Fruit fly (Drosophila melanogaster) whole organism, pupa: ENCODE results near the gene Fmr1.

Experiments
- CG10348 ChIP-seq: fragments of 200-800 bp; sonication (Bioruptor generic); IDR thresholded peaks from 2 replicates; pipeline ENCODE4 v1.3.6; 2022; ENCODE audit warnings: missing biosample characterization, missing genetic modification characterization
- CG13204 ChIP-seq: fragments of 200-800 bp; sonication (Bioruptor generic); optimal IDR thresholded peaks from 2 replicates; lab custom pipeline; 2018; ENCODE audit warnings: missing biosample characterization, mild to moderate bottlenecking, missing genetic modification characterization, moderate library complexity
- CG15710 ChIP-seq: fragments of 200-800 bp; sonication (Bioruptor generic); optimal IDR thresholded peaks from 2 replicates; lab custom pipeline; 2018; ENCODE audit warnings: missing biosample characterization, mild to moderate bottlenecking, missing genetic modification characterization, moderate library complexity
- CG4496 ChIP-seq: fragments of 200-800 bp; sonication (Bioruptor generic); IDR thresholded peaks from 3 replicates; pipeline ENCODE4 v1.3.6; 2022; ENCODE audit warnings: missing biosample characterization, missing genetic modification characterization
- CG8159 ChIP-seq: fragments of 200-800 bp; sonication (Bioruptor generic); optimal IDR thresholded peaks from 3 replicates; lab custom pipeline; 2018; ENCODE audit warnings: missing biosample characterization, mild to moderate bottlenecking, missing genetic modification characterization, moderate library complexity
- CG8301 ChIP-seq: fragments of 200-800 bp; sonication (Bioruptor generic); optimal IDR thresholded peaks from 2 replicates; lab custom pipeline; 2018; ENCODE audit warnings: missing biosample characterization, mild to moderate bottlenecking, missing genetic modification characterization
- D1 ChIP-seq: fragments of 200-800 bp; sonication (Bioruptor generic); optimal IDR thresholded peaks from 2 replicates; lab custom pipeline; 2018; ENCODE audit warnings: missing biosample characterization, mild to moderate bottlenecking, missing genetic modification characterization, moderate library complexity
- Pif1A ChIP-seq: fragments of 200-800 bp; sonication (Bioruptor generic); optimal IDR thresholded peaks from 3 replicates; lab custom pipeline; 2016; ENCODE audit warnings: missing biosample characterization, missing genetic modification characterization
- Pif1B ChIP-seq: fragments of 200-800 bp; sonication (Bioruptor generic); optimal IDR thresholded peaks from 3 replicates; lab custom pipeline; 2016; ENCODE audit warnings: missing biosample characterization, missing genetic modification characterization
- fd96Ca ChIP-seq: fragments of 200-800 bp; sonication (Bioruptor generic); IDR thresholded peaks from 3 replicates; pipeline ENCODE4 v1.3.6; 2022; ENCODE audit warnings: missing biosample characterization, missing genetic modification characterization

dm6 chr3R:10087206-10087927, 22.6 kb downstream of the Fmr1 start:
- TF ChIP-seq D1 (tag; lab: Kevin White, UChicago) (peak; percentile 88), CG8301 (tag; lab: Kevin White, UChicago) (peak; percentile 78), Pif1A (GFP tag; lab: Kevin White, UChicago) (peak; percentile 96), CG8159 (tag; lab: Kevin White, UChicago) (peak; percentile 89), fd96Ca (GFP tag; lab: Robert Waterston, UW) (peak; percentile 93), CG15710 (peak; percentile 89), CG13204 (GFP tag; lab: Kevin White, UChicago) (peak; percentile 65), CG4496 (GFP tag; lab: Robert Waterston, UW) (peak; percentile 93), Pif1B (GFP tag; lab: Kevin White, UChicago) (peak; percentile 90), CG10348 (GFP tag; lab: Robert Waterston, UW) (peak; percentile 41; the same call in 1 of the 2 replicates)
